Fruit fly (Drosophila melanogaster) whole organism, embryonic: ENCODE measurements around the gene CG43163.

Source experiments
- ATbp ChIP-seq: fragments of 200-800 bp; sonication (Bioruptor generic); optimal IDR thresholded peaks from 2 replicates; lab custom pipeline; 2017; ENCODE audit warnings: missing biosample characterization, mild to moderate bottlenecking, missing genetic modification characterization, missing genetic modification reagents
- Abd-B ChIP-seq: fragments of 200-800 bp; sonication (Bioruptor generic); optimal IDR thresholded peaks from 2 replicates; lab custom pipeline; 2018; ENCODE audit warnings: missing biosample characterization, mild to moderate bottlenecking, missing genetic modification characterization, moderate library complexity
- CG10321 ChIP-seq: fragments of 200-800 bp; sonication (Bioruptor generic); IDR thresholded peaks from 2 replicates; pipeline ENCODE4 v1.3.6; 2022; ENCODE audit warnings: missing biosample characterization, missing genetic modification characterization
- CG14014 ChIP-seq: fragments of 200-800 bp; sonication (Bioruptor generic); IDR thresholded peaks from 2 replicates; pipeline ENCODE4 v1.3.6; 2022; ENCODE audit warnings: missing biosample characterization, missing genetic modification characterization
- CG14710 ChIP-seq: fragments of 200-800 bp; sonication (Bioruptor generic); optimal IDR thresholded peaks from 3 replicates; lab custom pipeline; 2019; ENCODE audit warnings: missing biosample characterization, mild to moderate bottlenecking, missing genetic modification characterization, moderate library complexity
- CG14860 ChIP-seq: fragments of 200-800 bp; sonication (Bioruptor generic); IDR thresholded peaks from 3 replicates; pipeline ENCODE4 v1.3.6; 2022; ENCODE audit warnings: missing biosample characterization, missing genetic modification characterization; ENCODE audit not compliant: partially characterized antibody
- CG16779 ChIP-seq: fragments of 200-800 bp; sonication (Bioruptor generic); IDR thresholded peaks from 2 replicates; pipeline ENCODE4 v1.3.6; 2022; ENCODE audit warnings: missing biosample characterization, missing genetic modification characterization
- CG17328 ChIP-seq: fragments of 200-800 bp; sonication (Bioruptor generic); IDR thresholded peaks from 2 replicates; pipeline ENCODE4 v1.3.6; 2022; ENCODE audit warnings: missing biosample characterization, missing genetic modification characterization
- CG18262 ChIP-seq: fragments of 200-800 bp; optimal IDR thresholded peaks from 3 replicates; lab custom pipeline; 2019; ENCODE audit warnings: missing biosample characterization, mild to moderate bottlenecking, missing genetic modification characterization, moderate library complexity
- CG2678 ChIP-seq: fragments of 200-800 bp; sonication (Bioruptor generic); optimal IDR thresholded peaks from 3 replicates; lab custom pipeline; 2019; ENCODE audit warnings: missing biosample characterization, mild to moderate bottlenecking, missing genetic modification characterization, moderate library complexity
- CG30403 ChIP-seq: fragments of 200-800 bp; sonication (Bioruptor generic); optimal IDR thresholded peaks from 3 replicates; lab custom pipeline; 2016; ENCODE audit warnings: missing biosample characterization, missing genetic modification characterization
- CG43689 ChIP-seq: fragments of 200-800 bp; sonication (Bioruptor generic); IDR thresholded peaks from 2 replicates; pipeline ENCODE4 v1.3.6; 2022; ENCODE audit warnings: missing biosample characterization, missing genetic modification characterization
- CG5245 ChIP-seq: fragments of 200-800 bp; sonication (Bioruptor generic); optimal IDR thresholded peaks from 3 replicates; lab custom pipeline; 2016; ENCODE audit warnings: missing biosample characterization, missing genetic modification characterization
- CG7786 ChIP-seq: fragments of 200-800 bp; sonication (Bioruptor generic); optimal IDR thresholded peaks from 2 replicates; lab custom pipeline; 2016; ENCODE audit warnings: missing biosample characterization, missing genetic modification characterization
- CG7963 ChIP-seq: fragments of 200-800 bp; sonication (Bioruptor generic); IDR thresholded peaks from 3 replicates; pipeline ENCODE4 v1.3.6; 2022; ENCODE audit warnings: missing biosample characterization, missing genetic modification characterization; ENCODE audit not compliant: partially characterized antibody
- CG8281 ChIP-seq: fragments of 200-800 bp; sonication (Bioruptor generic); optimal IDR thresholded peaks from 2 replicates; lab custom pipeline; 2018; ENCODE audit warnings: missing biosample characterization, mild to moderate bottlenecking, missing genetic modification characterization, moderate library complexity
- CG8924 ChIP-seq: fragments of 200-800 bp; optimal IDR thresholded peaks from 3 replicates; lab custom pipeline; 2019; ENCODE audit warnings: missing biosample characterization, mild to moderate bottlenecking, missing genetic modification characterization, moderate library complexity
- CHES-1-like ChIP-seq: fragments of 200-800 bp; sonication (Bioruptor generic); optimal IDR thresholded peaks from 2 replicates; lab custom pipeline; 2016; ENCODE audit warnings: missing biosample characterization, missing genetic modification characterization
- Camta ChIP-seq: fragments of 200-800 bp; sonication (Bioruptor generic); optimal IDR thresholded peaks from 2 replicates; lab custom pipeline; 2016; ENCODE audit warnings: missing biosample characterization, missing genetic modification characterization
- Deaf1 ChIP-seq: fragments of 200-800 bp; optimal IDR thresholded peaks from 3 replicates; lab custom pipeline; 2019; ENCODE audit warnings: missing biosample characterization, mild to moderate bottlenecking, missing genetic modification characterization, moderate library complexity
- Gug ChIP-seq: fragments of 200-800 bp; sonication (Bioruptor generic); IDR thresholded peaks from 4 replicates; pipeline ENCODE4 v1.3.6; 2022; ENCODE audit warnings: missing biosample characterization, missing genetic modification characterization
- H2.0 ChIP-seq: fragments of 200-800 bp; sonication (Bioruptor generic); IDR thresholded peaks from 2 replicates; pipeline ENCODE4 v1.3.6; 2022; ENCODE audit warnings: missing biosample characterization, missing genetic modification characterization
- HmgZ ChIP-seq: fragments of 200-800 bp; sonication (Bioruptor generic); optimal IDR thresholded peaks from 2 replicates; lab custom pipeline; 2018; ENCODE audit warnings: missing biosample characterization, mild to moderate bottlenecking, missing genetic modification characterization
- Hr3 ChIP-seq: fragments of 200-800 bp; sonication (Bioruptor generic); optimal IDR thresholded peaks from 3 replicates; lab custom pipeline; 2016; ENCODE audit warnings: missing biosample characterization, missing genetic modification characterization
- NC2α ChIP-seq: fragments of 200-800 bp; sonication (Bioruptor generic); optimal IDR thresholded peaks from 2 replicates; lab custom pipeline; 2016; ENCODE audit warnings: missing biosample characterization, missing genetic modification characterization
- Nf-YC ChIP-seq: fragments of 200-800 bp; optimal IDR thresholded peaks from 3 replicates; lab custom pipeline; 2019; ENCODE audit warnings: missing biosample characterization, mild to moderate bottlenecking, missing genetic modification characterization, moderate library complexity
- Opbp ChIP-seq: fragments of 200-800 bp; sonication (Bioruptor generic); IDR thresholded peaks from 3 replicates; pipeline ENCODE4 v1.3.6; 2022; ENCODE audit warnings: missing biosample characterization, missing genetic modification characterization; ENCODE audit not compliant: partially characterized antibody
- Rfx ChIP-seq: fragments of 200-800 bp; sonication (Bioruptor generic); IDR thresholded peaks from 2 replicates; pipeline ENCODE4 v1.3.6; 2022; ENCODE audit warnings: missing biosample characterization, missing genetic modification characterization
- Scr ChIP-seq: fragments of 200-800 bp; sonication (Bioruptor generic); IDR thresholded peaks from 2 replicates; pipeline ENCODE4 v1.3.6; 2022; ENCODE audit warnings: missing biosample characterization, missing genetic modification characterization; ENCODE audit not compliant: partially characterized antibody
- Sry-β ChIP-seq: fragments of 200-800 bp; sonication (Bioruptor generic); optimal IDR thresholded peaks from 2 replicates; lab custom pipeline; 2018; ENCODE audit warnings: missing biosample characterization, mild to moderate bottlenecking, missing genetic modification characterization, moderate library complexity
- Ssrp ChIP-seq: fragments of 200-800 bp; sonication (Bioruptor generic); optimal IDR thresholded peaks from 2 replicates; lab custom pipeline; 2018; ENCODE audit warnings: missing biosample characterization, mild to moderate bottlenecking, missing genetic modification characterization, moderate library complexity
- ab ChIP-seq: fragments of 200-800 bp; sonication (Bioruptor generic); optimal IDR thresholded peaks from 2 replicates; lab custom pipeline; 2016; ENCODE audit warnings: missing biosample characterization, missing genetic modification characterization
- ase ChIP-seq: fragments of 200-800 bp; sonication (Bioruptor generic); IDR thresholded peaks from 3 replicates; pipeline ENCODE4 v1.3.6; 2022; ENCODE audit warnings: missing biosample characterization, missing genetic modification characterization
- az2 ChIP-seq: fragments of 200-800 bp; sonication (Bioruptor generic); optimal IDR thresholded peaks from 3 replicates; lab custom pipeline; 2016; ENCODE audit warnings: missing biosample characterization, missing genetic modification characterization
- bcd ChIP-seq: fragments of 200-800 bp; sonication (Bioruptor generic); optimal IDR thresholded peaks from 2 replicates; lab custom pipeline; 2017; ENCODE audit warnings: missing biosample characterization, mild to moderate bottlenecking, missing genetic modification characterization
- bsh ChIP-seq, 2 experiments: fragments of 200-800 bp; sonication (Bioruptor generic); optimal IDR thresholded peaks; 2 replicates each; lab custom pipeline; 2017 to 2018; ENCODE audit warnings: mild to moderate bottlenecking in 2 of 2, missing biosample characterization in 2 of 2, missing genetic modification characterization in 2 of 2, moderate library complexity in 1 of 2
- cas ChIP-seq: fragments of 200-800 bp; sonication (Bioruptor generic); IDR thresholded peaks from 2 replicates; pipeline ENCODE4 v1.3.6; 2022; ENCODE audit warnings: missing biosample characterization, missing genetic modification characterization
- crc ChIP-seq: fragments of 200-800 bp; sonication (Bioruptor generic); optimal IDR thresholded peaks from 2 replicates; lab custom pipeline; 2016; ENCODE audit warnings: missing biosample characterization, missing genetic modification characterization
- danr ChIP-seq: fragments of 200-800 bp; sonication (Bioruptor generic); IDR thresholded peaks from 2 replicates; pipeline ENCODE4 v1.3.6; 2022; ENCODE audit warnings: missing biosample characterization, missing genetic modification characterization
- dysf ChIP-seq: fragments of 200-800 bp; sonication (Bioruptor generic); IDR thresholded peaks from 3 replicates; pipeline ENCODE4 v1.3.6; 2022; ENCODE audit warnings: missing biosample characterization, missing genetic modification characterization
- fd102C ChIP-seq: fragments of 200-800 bp; sonication (Bioruptor generic); optimal IDR thresholded peaks from 2 replicates; lab custom pipeline; 2018; ENCODE audit warnings: missing biosample characterization, mild to moderate bottlenecking, missing genetic modification characterization, moderate library complexity
- kay ChIP-seq: fragments of 200-800 bp; sonication (Bioruptor generic); optimal IDR thresholded peaks from 2 replicates; lab custom pipeline; 2016; ENCODE audit warnings: missing biosample characterization, missing genetic modification characterization
- ken ChIP-seq: fragments of 200-800 bp; sonication (Bioruptor generic); IDR thresholded peaks from 3 replicates; pipeline ENCODE4 v1.3.6; 2022; ENCODE audit warnings: missing biosample characterization, missing genetic modification characterization
- luna ChIP-seq: fragments of 200-800 bp; sonication (Bioruptor generic); optimal IDR thresholded peaks from 2 replicates; lab custom pipeline; 2016; ENCODE audit warnings: missing biosample characterization, missing genetic modification characterization
- mam ChIP-seq: fragments of 200-800 bp; sonication (Bioruptor generic); optimal IDR thresholded peaks from 3 replicates; lab custom pipeline; 2016; ENCODE audit warnings: missing biosample characterization, missing genetic modification characterization
- seq ChIP-seq: fragments of 200-800 bp; sonication (Bioruptor generic); IDR thresholded peaks from 2 replicates; pipeline ENCODE4 v1.3.6; 2022; ENCODE audit warnings: missing biosample characterization, missing genetic modification characterization
- tin ChIP-seq: fragments of 200-800 bp; sonication (Bioruptor generic); optimal IDR thresholded peaks from 3 replicates; lab custom pipeline; 2016; ENCODE audit warnings: missing biosample characterization, missing genetic modification characterization
- toy ChIP-seq: fragments of 200-800 bp; sonication (Bioruptor generic); IDR thresholded peaks from 2 replicates; pipeline ENCODE4 v1.3.6; 2022; ENCODE audit warnings: missing biosample characterization, missing genetic modification characterization
- trh ChIP-seq: fragments of 200-800 bp; sonication (Bioruptor generic); optimal IDR thresholded peaks from 2 replicates; lab custom pipeline; 2016; ENCODE audit warnings: missing biosample characterization, missing genetic modification characterization
- wor ChIP-seq: fragments of 200-800 bp; sonication (Bioruptor generic); IDR thresholded peaks from 2 replicates; pipeline ENCODE4 v1.3.6; 2022; ENCODE audit warnings: missing biosample characterization, missing genetic modification characterization
- yki ChIP-seq: fragments of >200 bp; optimal IDR thresholded peaks from 3 replicates; lab custom pipeline; 2018
- zen2 ChIP-seq: fragments of 200-800 bp; sonication (Bioruptor generic); IDR thresholded peaks from 3 replicates; pipeline ENCODE4 v1.3.6; 2022; ENCODE audit warnings: missing biosample characterization, missing genetic modification characterization; ENCODE audit not compliant: partially characterized antibody

CG43163 gene

dm6 chr3L:8543866-8544265 lies 36.9 kb upstream of the CG43163 start (continued):
- TF ChIP-seq CHES-1-like (GFP tag; lab: Kevin White, UChicago), result no peak
- TF ChIP-seq CG5245 (GFP tag; lab: Kevin White, UChicago), result no peak
- no peak for TF ChIP-seq NC2α (GFP tag; lab: Kevin White, UChicago)
- TF ChIP-seq Ssrp, result peak; percentile 16
- TF ChIP-seq luna, result no peak
- no peak for TF ChIP-seq Hr3 (GFP tag; lab: Kevin White, UChicago)
- no peak for TF ChIP-seq CG7786
- no peak for TF ChIP-seq trh
- TF ChIP-seq CG7963, result no peak
- no peak for TF ChIP-seq ken (GFP tag; lab: Robert Waterston, UW)
- no peak for TF ChIP-seq ab (GFP tag; lab: Kevin White, UChicago)
- TF ChIP-seq Rfx (GFP tag; lab: Robert Waterston, UW), result peak; percentile 23; the same call in 1 of the 2 replicates
- no peak for TF ChIP-seq wor (GFP tag; lab: Robert Waterston, UW)
- peak; percentile 37 for TF ChIP-seq CG18262 (tag; lab: Kevin White, UChicago)
- TF ChIP-seq CG2678, result peak; percentile 43
- TF ChIP-seq bsh (GFP tag; optimal IDR thresholded peaks at IDR 0.05; lab: Kevin White, UChicago), result peak in 1 of 2 experiments; percentile 57
- TF ChIP-seq dysf (GFP tag; lab: Robert Waterston, UW), result 0 out of 3 replicates have a peak, but pooled peaks have one; percentile 12
- TF ChIP-seq ATbp (GFP tag; lab: Kevin White, UChicago), result no peak
- peak; percentile 9 for TF ChIP-seq CG30403
- no peak for TF ChIP-seq CG43689 (GFP tag; lab: Robert Waterston, UW)
- no peak for TF ChIP-seq CG14014
- TF ChIP-seq Scr, result no peak
- TF ChIP-seq CG17328, result peak; percentile 31; the same call in 1 of the 2 replicates
- TF ChIP-seq yki (lab: Kevin White, UChicago), result no peak
- TF ChIP-seq Sry-β (GFP tag; lab: Kevin White, UChicago), result no peak
- TF ChIP-seq Abd-B (GFP tag; lab: Kevin White, UChicago), result no peak
- TF ChIP-seq CG8281 (tag; lab: Kevin White, UChicago), result no peak
- no peak for TF ChIP-seq H2.0 (GFP tag; lab: Robert Waterston, UW)
- no peak for TF ChIP-seq seq (GFP tag; lab: Robert Waterston, UW)
- no peak for TF ChIP-seq tin
- TF ChIP-seq Camta (GFP tag; lab: Kevin White, UChicago), result no peak
- peak; percentile 21 for TF ChIP-seq CG14710 (tag; lab: Kevin White, UChicago)
- TF ChIP-seq danr, result no peak
- no peak for TF ChIP-seq fd102C (GFP tag; lab: Kevin White, UChicago)
- no peak for TF ChIP-seq bcd (GFP tag; lab: Kevin White, UChicago)
- TF ChIP-seq HmgZ (tag; lab: Kevin White, UChicago), result no peak
- no peak for TF ChIP-seq kay (GFP tag; lab: Kevin White, UChicago)
- TF ChIP-seq CG16779 (GFP tag; lab: Robert Waterston, UW), result no peak
- TF ChIP-seq Gug (GFP tag; lab: Robert Waterston, UW), result no peak
- TF ChIP-seq mam (GFP tag; lab: Kevin White, UChicago), result no peak
- TF ChIP-seq Nf-YC (tag; lab: Kevin White, UChicago), result no peak
- no peak for TF ChIP-seq ase (GFP tag; lab: Robert Waterston, UW)
- TF ChIP-seq Opbp (GFP tag; lab: Robert Waterston, UW), result no peak
- TF ChIP-seq toy (GFP tag; lab: Robert Waterston, UW), result no peak
- TF ChIP-seq az2, result no peak
- TF ChIP-seq Deaf1 (tag; lab: Kevin White, UChicago), result no peak
- TF ChIP-seq crc (GFP tag; lab: Kevin White, UChicago), result no peak
- peak; percentile 0 for TF ChIP-seq CG8924
- TF ChIP-seq CG14860 (GFP tag; lab: Robert Waterston, UW), result no peak
- TF ChIP-seq cas (GFP tag; lab: Robert Waterston, UW), result no peak
- TF ChIP-seq CG10321 (GFP tag; lab: Robert Waterston, UW), result no peak
- TF ChIP-seq zen2, result no peak
